Fruit fly (Drosophila melanogaster) whole organism, embryonic: Measurements from ENCODE around the gene Sam-S.

ENCODE experiments used
- ATbp ChIP-seq: fragments of 200-800 bp; sonication (Bioruptor generic); optimal IDR thresholded peaks from 2 replicates; lab custom pipeline; 2017; ENCODE audit warnings: missing biosample characterization, mild to moderate bottlenecking, missing genetic modification characterization, missing genetic modification reagents
- Antp ChIP-seq: fragments of 200-800 bp; sonication (Bioruptor generic); optimal IDR thresholded peaks from 3 replicates; lab custom pipeline; 2016; ENCODE audit warnings: missing biosample characterization, missing genetic modification characterization
- Atf3 ChIP-seq: fragments of 200-800 bp; sonication (Bioruptor generic); optimal IDR thresholded peaks from 3 replicates; lab custom pipeline; 2016; ENCODE audit warnings: missing biosample characterization, missing genetic modification characterization
- Blimp-1 ChIP-seq: fragments of 200-800 bp; sonication (Bioruptor generic); optimal IDR thresholded peaks from 3 replicates; lab custom pipeline; 2018; ENCODE audit warnings: missing biosample characterization, missing genetic modification characterization, mild to moderate bottlenecking, moderate library complexity, missing genetic modification reagents
- C15 ChIP-seq: fragments of 200-800 bp; sonication (Bioruptor generic); IDR thresholded peaks from 3 replicates; pipeline ENCODE4 v1.3.6; 2022; ENCODE audit warnings: missing biosample characterization, missing genetic modification characterization
- CG10543 ChIP-seq: fragments of 200-800 bp; sonication (Bioruptor generic); optimal IDR thresholded peaks from 3 replicates; lab custom pipeline; 2017; ENCODE audit warnings: missing biosample characterization, mild to moderate bottlenecking, missing genetic modification characterization, moderate library complexity
- CG11504 ChIP-seq: fragments of 200-800 bp; sonication (Bioruptor generic); optimal IDR thresholded peaks from 3 replicates; lab custom pipeline; 2019; ENCODE audit warnings: missing biosample characterization, mild to moderate bottlenecking, missing genetic modification characterization, moderate library complexity
- CG14014 ChIP-seq: fragments of 200-800 bp; sonication (Bioruptor generic); IDR thresholded peaks from 2 replicates; pipeline ENCODE4 v1.3.6; 2022; ENCODE audit warnings: missing biosample characterization, missing genetic modification characterization
- CG1602 ChIP-seq: fragments of 200-800 bp; sonication (Bioruptor generic); optimal IDR thresholded peaks from 3 replicates; lab custom pipeline; 2016; ENCODE audit warnings: missing biosample characterization, missing genetic modification characterization
- CG1603 ChIP-seq: fragments of 200-800 bp; sonication (Bioruptor generic); optimal IDR thresholded peaks from 2 replicates; lab custom pipeline; 2019; ENCODE audit warnings: missing biosample characterization, mild to moderate bottlenecking, missing genetic modification characterization, moderate library complexity
- CG16779 ChIP-seq: fragments of 200-800 bp; sonication (Bioruptor generic); IDR thresholded peaks from 2 replicates; pipeline ENCODE4 v1.3.6; 2022; ENCODE audit warnings: missing biosample characterization, missing genetic modification characterization
- CG17328 ChIP-seq: fragments of 200-800 bp; sonication (Bioruptor generic); IDR thresholded peaks from 2 replicates; pipeline ENCODE4 v1.3.6; 2022; ENCODE audit warnings: missing biosample characterization, missing genetic modification characterization
- CG17359 ChIP-seq: fragments of 200-800 bp; sonication (Bioruptor generic); optimal IDR thresholded peaks from 3 replicates; lab custom pipeline; 2018; ENCODE audit warnings: missing biosample characterization, mild to moderate bottlenecking, missing genetic modification characterization, moderate library complexity
- CG18599 ChIP-seq: fragments of 200-800 bp; sonication (Bioruptor generic); optimal IDR thresholded peaks from 3 replicates; lab custom pipeline; 2017; ENCODE audit warnings: missing biosample characterization, missing genetic modification characterization, mild to moderate bottlenecking, moderate library complexity, missing genetic modification reagents
- CG2120 ChIP-seq: fragments of 200-800 bp; sonication (Bioruptor generic); optimal IDR thresholded peaks from 3 replicates; lab custom pipeline; 2016; ENCODE audit warnings: missing biosample characterization, missing genetic modification characterization
- CG2199 ChIP-seq: fragments of 200-800 bp; sonication (Bioruptor generic); IDR thresholded peaks from 3 replicates; pipeline ENCODE4 v1.3.6; 2022; ENCODE audit warnings: missing biosample characterization, missing genetic modification characterization
- CG2678 ChIP-seq: fragments of 200-800 bp; sonication (Bioruptor generic); optimal IDR thresholded peaks from 3 replicates; lab custom pipeline; 2019; ENCODE audit warnings: missing biosample characterization, mild to moderate bottlenecking, missing genetic modification characterization, moderate library complexity
- CG32532 ChIP-seq: fragments of 200-800 bp; sonication (Bioruptor generic); IDR thresholded peaks from 2 replicates; pipeline ENCODE4 v1.3.6; 2022; ENCODE audit warnings: missing biosample characterization, missing genetic modification characterization
- CG5953 ChIP-seq: fragments of 200-800 bp; sonication (Bioruptor generic); IDR thresholded peaks from 2 replicates; pipeline ENCODE4 v1.3.6; 2022; ENCODE audit warnings: missing biosample characterization, missing genetic modification characterization
- CG6791 ChIP-seq: fragments of 200-800 bp; sonication (Bioruptor generic); IDR thresholded peaks from 3 replicates; pipeline ENCODE4 v1.3.6; 2022; ENCODE audit warnings: missing biosample characterization, missing genetic modification characterization; ENCODE audit not compliant: partially characterized antibody
- CG7928 ChIP-seq: fragments of 200-800 bp; sonication (Bioruptor generic); optimal IDR thresholded peaks from 2 replicates; lab custom pipeline; 2017; ENCODE audit warnings: missing biosample characterization, mild to moderate bottlenecking, missing genetic modification characterization
- CTCF ChIP-seq: fragments of 200-800 bp; sonication (Bioruptor generic); optimal IDR thresholded peaks from 2 replicates; lab custom pipeline; 2017; ENCODE audit warnings: missing biosample characterization, mild to moderate bottlenecking, missing genetic modification characterization, moderate library complexity
- D19B ChIP-seq: fragments of 200-800 bp; sonication (Bioruptor generic); optimal IDR thresholded peaks from 2 replicates; lab custom pipeline; 2017; ENCODE audit warnings: missing biosample characterization, mild to moderate bottlenecking, missing genetic modification characterization
- Dip2 ChIP-seq: fragments of 200-800 bp; sonication (Bioruptor generic); IDR thresholded peaks from 2 replicates; pipeline ENCODE4 v1.3.6; 2022; ENCODE audit warnings: missing biosample characterization, missing genetic modification characterization
- Drgx ChIP-seq: fragments of 200-800 bp; sonication (Bioruptor generic); IDR thresholded peaks from 2 replicates; pipeline ENCODE4 v1.3.6; 2022; ENCODE audit warnings: missing biosample characterization, missing genetic modification characterization
- E2f1 ChIP-seq: fragments of 200-800 bp; sonication (Bioruptor generic); IDR thresholded peaks from 2 replicates; pipeline ENCODE4 v1.3.6; 2022; ENCODE audit warnings: missing biosample characterization, missing genetic modification characterization
- Eip74EF ChIP-seq, 2 experiments: fragments of 200-800 bp in 1 of 2; fragments of >200 bp in 1 of 2; sonication (Bioruptor generic) in 1 of 2; optimal IDR thresholded peaks; 2 replicates each; lab custom pipeline; 2017 to 2019; ENCODE audit warnings: missing biosample characterization in 2 of 2, missing genetic modification characterization in 2 of 2, mild to moderate bottlenecking in 1 of 2, moderate library complexity in 1 of 2
- HHEX ChIP-seq: fragments of 200-800 bp; sonication (Bioruptor generic); optimal IDR thresholded peaks from 3 replicates; lab custom pipeline; 2017; ENCODE audit warnings: missing biosample characterization, mild to moderate bottlenecking, missing genetic modification characterization, missing genetic modification reagents
- HLH54F ChIP-seq: fragments of 200-800 bp; sonication (Bioruptor generic); optimal IDR thresholded peaks from 3 replicates; lab custom pipeline; 2016; ENCODE audit warnings: missing biosample characterization, missing genetic modification characterization
- Hey ChIP-seq: fragments of 200-800 bp; sonication (Bioruptor generic); optimal IDR thresholded peaks from 3 replicates; lab custom pipeline; 2018; ENCODE audit warnings: missing biosample characterization, mild to moderate bottlenecking, missing genetic modification characterization
- Hmx ChIP-seq: fragments of 200-800 bp; sonication (Bioruptor generic); optimal IDR thresholded peaks from 2 replicates; lab custom pipeline; 2016; ENCODE audit warnings: missing biosample characterization, missing genetic modification characterization
- Pdp1 ChIP-seq, 2 experiments: fragments of 200-800 bp; sonication (Bioruptor generic); optimal IDR thresholded peaks; 3 replicates each; lab custom pipeline; 2016; ENCODE audit warnings: missing biosample characterization in 2 of 2, missing genetic modification characterization in 2 of 2, mild to moderate bottlenecking in 1 of 2, moderate library complexity in 1 of 2
- Six4 ChIP-seq: fragments of 200-800 bp; sonication (Bioruptor generic); optimal IDR thresholded peaks from 2 replicates; lab custom pipeline; 2016; ENCODE audit warnings: missing biosample characterization, missing genetic modification characterization
- btn ChIP-seq: fragments of 200-800 bp; sonication (Bioruptor generic); optimal IDR thresholded peaks from 2 replicates; lab custom pipeline; 2016; ENCODE audit warnings: missing biosample characterization, missing genetic modification characterization
- chm ChIP-seq: fragments of 200-800 bp; sonication (Bioruptor generic); IDR thresholded peaks from 2 replicates; pipeline ENCODE4 v1.3.6; 2022; ENCODE audit warnings: missing biosample characterization, missing genetic modification characterization
- croc ChIP-seq: fragments of 200-800 bp; sonication (Bioruptor generic); conservative IDR thresholded peaks from 3 replicates; pipeline ENCODE4 v1.3.6; 2022; ENCODE audit warnings: missing biosample characterization, missing genetic modification characterization
- crp ChIP-seq, 2 experiments: fragments of 200-800 bp; sonication (Bioruptor generic); optimal IDR thresholded peaks; 2 replicates in 1 of 2; 3 replicates in 1 of 2; lab custom pipeline; 2017; ENCODE audit warnings: missing biosample characterization in 2 of 2, missing genetic modification characterization in 2 of 2, mild to moderate bottlenecking in 1 of 2, moderate library complexity in 1 of 2
- emc ChIP-seq: fragments of 200-800 bp; sonication (Bioruptor generic); optimal IDR thresholded peaks from 2 replicates; lab custom pipeline; 2016; ENCODE audit warnings: missing biosample characterization, missing genetic modification characterization
- gcm2 ChIP-seq: fragments of 200-800 bp; sonication (Bioruptor generic); optimal IDR thresholded peaks from 2 replicates; lab custom pipeline; 2016; ENCODE audit warnings: missing biosample characterization, missing genetic modification characterization
- grn ChIP-seq: fragments of 200-800 bp; sonication (Bioruptor generic); optimal IDR thresholded peaks from 3 replicates; lab custom pipeline; 2017; ENCODE audit warnings: missing biosample characterization, missing genetic modification characterization
- gsb-n ChIP-seq: fragments of 200-800 bp; sonication (Bioruptor generic); optimal IDR thresholded peaks from 3 replicates; lab custom pipeline; 2018; ENCODE audit warnings: missing biosample characterization, mild to moderate bottlenecking, missing genetic modification characterization
- gt ChIP-seq: fragments of 200-800 bp; sonication (Bioruptor generic); IDR thresholded peaks from 2 replicates; pipeline ENCODE4 v1.3.6; 2022; ENCODE audit warnings: missing biosample characterization, missing genetic modification characterization
- ken ChIP-seq: fragments of 200-800 bp; sonication (Bioruptor generic); IDR thresholded peaks from 3 replicates; pipeline ENCODE4 v1.3.6; 2022; ENCODE audit warnings: missing biosample characterization, missing genetic modification characterization
- sima ChIP-seq: fragments of 200-800 bp; sonication (Bioruptor generic); optimal IDR thresholded peaks from 2 replicates; lab custom pipeline; 2016; ENCODE audit warnings: missing biosample characterization, missing genetic modification characterization
- slbo ChIP-seq: fragments of 200-800 bp; sonication (Bioruptor generic); IDR thresholded peaks from 2 replicates; pipeline ENCODE4 v1.3.6; 2022; ENCODE audit warnings: missing biosample characterization, missing genetic modification characterization
- slou ChIP-seq: fragments of 200-800 bp; sonication (Bioruptor generic); optimal IDR thresholded peaks from 3 replicates; lab custom pipeline; 2016; ENCODE audit warnings: missing biosample characterization, missing genetic modification characterization
- sqz ChIP-seq: fragments of 200-800 bp; sonication (Bioruptor generic); optimal IDR thresholded peaks from 3 replicates; lab custom pipeline; 2018; ENCODE audit warnings: missing biosample characterization, mild to moderate bottlenecking, missing genetic modification characterization
- sr ChIP-seq: fragments of 200-800 bp; sonication (Bioruptor generic); IDR thresholded peaks from 3 replicates; pipeline ENCODE4 v1.3.6; 2022; ENCODE audit warnings: missing biosample characterization, missing genetic modification characterization
- sug ChIP-seq: fragments of 200-800 bp; optimal IDR thresholded peaks from 2 replicates; lab custom pipeline; 2019; ENCODE audit warnings: missing biosample characterization, mild to moderate bottlenecking, missing genetic modification characterization, moderate library complexity
- z ChIP-seq: fragments of 200-800 bp; sonication (Bioruptor generic); IDR thresholded peaks from 3 replicates; pipeline ENCODE4 v1.3.6; 2022; ENCODE audit warnings: missing biosample characterization, missing genetic modification characterization

Gene Sam-S

DNA sequence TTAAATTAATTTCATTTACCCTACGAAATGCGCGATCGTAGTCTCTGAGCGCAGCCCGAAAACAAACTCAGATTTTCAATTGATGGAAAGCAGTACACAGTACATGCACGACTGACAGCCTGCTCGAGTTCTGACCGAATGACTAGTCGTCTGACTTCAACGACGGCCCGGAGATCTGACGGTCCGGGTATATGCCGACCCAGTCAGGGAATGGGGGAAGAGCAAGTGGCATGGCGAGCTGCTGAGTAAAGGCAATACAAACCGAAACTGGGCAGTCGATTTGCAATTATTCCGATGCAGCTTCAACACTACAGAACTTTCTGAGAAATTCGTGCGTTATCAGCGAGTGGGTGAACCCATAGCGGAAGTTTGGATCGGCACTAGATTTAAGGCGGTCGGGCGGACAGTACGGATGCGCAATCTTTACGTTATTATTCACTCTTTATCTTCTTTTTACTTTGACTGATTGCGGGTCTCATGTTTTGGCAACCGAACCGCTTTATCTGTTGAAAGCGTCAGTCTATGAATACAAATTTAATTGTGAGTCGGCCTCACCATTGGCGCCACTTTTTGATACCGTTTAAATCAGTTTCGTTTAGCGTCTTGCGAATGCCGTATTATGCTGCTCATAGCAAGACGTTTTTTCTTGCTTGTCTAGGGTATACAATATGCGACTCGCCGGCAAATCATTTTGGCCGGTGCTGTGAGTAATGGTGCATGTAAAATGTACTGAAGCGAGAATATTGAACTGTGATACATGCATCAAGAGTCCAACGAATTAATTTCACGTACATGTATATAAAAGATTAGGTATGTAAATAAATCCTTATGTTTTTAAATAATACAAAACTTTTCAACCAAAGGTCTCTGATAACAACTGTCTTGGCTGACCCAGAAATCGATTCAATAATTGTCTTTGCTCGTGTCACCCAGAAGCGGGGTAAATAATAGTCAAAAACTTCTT is 14.1 kb downstream of the Sam-S start (continued):
- TF ChIP-seq slbo (peak; percentile 18; the same call in 1 of the 2 replicates), croc (no peak), CG17359 (peak; percentile 14), sug (tag; lab: Kevin White, UChicago) (peak; percentile 61), CG2120 (peak; percentile 44), CG18599 (GFP tag; lab: Kevin White, UChicago) (peak; percentile 29), CG16779 (GFP tag; lab: Robert Waterston, UW) (no peak), Pdp1 (GFP tag; optimal IDR thresholded peaks at IDR 0.05; lab: Kevin White, UChicago) (peak in 1 of 2 experiments; percentile 7), CG1603 (peak; percentile 3), CG1602 (GFP tag; lab: Kevin White, UChicago) (no peak), slou (GFP tag; lab: Kevin White, UChicago) (no peak), Eip74EF (GFP tag; optimal IDR thresholded peaks at IDR 0.05; lab: Kevin White, UChicago) (peak in 1 of 2 experiments; percentile 51), gsb-n (tag; lab: Kevin White, UChicago) (no peak), Drgx (GFP tag; lab: Robert Waterston, UW) (peak; percentile 41; the same call in 1 of the 2 replicates), sima (GFP tag; lab: Kevin White, UChicago) (no peak), Atf3 (GFP tag; lab: Kevin White, UChicago) (no peak), gcm2 (GFP tag; lab: Kevin White, UChicago) (no peak), emc (GFP tag; lab: Kevin White, UChicago) (no peak), D19B (GFP tag; lab: Kevin White, UChicago) (peak; percentile 97), E2f1 (GFP tag; lab: Robert Waterston, UW) (no peak), Antp (GFP tag; lab: Kevin White, UChicago) (peak; percentile 17), CG2199 (peak; percentile 31; the same call in 1 of the 3 replicates), CG2678 (tag; lab: Kevin White, UChicago) (peak; percentile 11), HHEX (GFP tag; lab: Kevin White, UChicago) (no peak), CG5953 (GFP tag; lab: Robert Waterston, UW) (no peak), sqz (GFP tag; lab: Kevin White, UChicago) (no peak), gt (no peak), crp (GFP tag; optimal IDR thresholded peaks at IDR 0.05; lab: Kevin White, UChicago) (no peak)

DNA sequence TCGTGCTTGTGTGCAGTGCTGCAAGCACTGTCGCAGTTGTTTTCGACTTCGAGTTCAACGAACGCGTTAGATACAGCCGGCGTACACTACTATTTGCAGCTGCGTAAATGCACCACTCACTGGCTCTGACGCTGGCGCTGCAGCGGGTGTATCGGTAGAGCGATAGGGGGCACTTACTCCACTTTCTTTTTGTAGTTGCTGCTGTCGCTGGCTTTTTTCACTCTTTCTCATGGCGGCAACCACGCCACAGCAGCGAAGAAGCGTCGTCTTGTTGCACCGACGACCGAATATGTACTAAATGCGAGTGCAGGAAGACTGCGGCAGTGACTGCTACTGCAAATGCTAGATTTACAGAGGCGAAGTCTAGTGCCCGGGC is 14.7 kb downstream of the Sam-S start, which contains the start of gene CG4822:
Gene CG4822 (minus strand): TSS at position 299 of the 376 bp plus-strand sequence.
- no peak for TF ChIP-seq btn (GFP tag; lab: Kevin White, UChicago)
- TF ChIP-seq z, result peak; percentile 16; the same call in 1 of the 3 replicates
- peak; percentile 32 for TF ChIP-seq Blimp-1 (GFP tag; lab: Kevin White, UChicago)
- peak; percentile 32; the same call in 1 of the 2 replicates for TF ChIP-seq chm (GFP tag; lab: Robert Waterston, UW)
- TF ChIP-seq sr (GFP tag; lab: Robert Waterston, UW), result no peak
- TF ChIP-seq CG7928 (GFP tag; lab: Kevin White, UChicago), result no peak
- 0 out of 3 replicates have a peak, but pooled peaks have one; percentile 32 for TF ChIP-seq ken (GFP tag; lab: Robert Waterston, UW)
- TF ChIP-seq CTCF (GFP tag; lab: Kevin White, UChicago), result peak; percentile 36
- 0 out of 2 replicates have a peak, but pooled peaks have one; percentile 15 for TF ChIP-seq CG17328
- TF ChIP-seq Dip2 (GFP tag; lab: Robert Waterston, UW), result no peak
- TF ChIP-seq CG2199, result peak; percentile 77
- TF ChIP-seq C15 (GFP tag; lab: Robert Waterston, UW), result no peak
- peak; percentile 31 for TF ChIP-seq ATbp (GFP tag; lab: Kevin White, UChicago)
- TF ChIP-seq CG11504 (tag; lab: Kevin White, UChicago), result no peak
- TF ChIP-seq Hey, result no peak
- TF ChIP-seq grn (GFP tag; lab: Kevin White, UChicago), result no peak
- no peak for TF ChIP-seq CG14014
- no peak for TF ChIP-seq CG10543 (GFP tag; lab: Kevin White, UChicago)
- no peak for TF ChIP-seq Six4 (GFP tag; lab: Kevin White, UChicago)
- no peak for TF ChIP-seq HLH54F (GFP tag; lab: Kevin White, UChicago)
- no peak for TF ChIP-seq Hmx
- 0 out of 3 replicates have a peak, but pooled peaks have one; percentile 6 for TF ChIP-seq CG6791 (GFP tag; lab: Robert Waterston, UW)
- no peak for TF ChIP-seq CG32532 (GFP tag; lab: Robert Waterston, UW)
